Worm (Caenorhabditis elegans): ENCODE results near the gene sqv-3.

The sqv-3 gene

ce11 chrIII:9730407-9730806 lies 49.7 kb downstream of the sqv-3 start:
- TF ChIP-seq fkh-10 (GFP tag; optimal IDR thresholded peaks at IDR 0.05) (no peak), efl-1 (optimal IDR thresholded peaks at IDR 0.05) (no peak), efl-1 (GFP tag; optimal IDR thresholded peaks at IDR 0.05 in 1 of 2) (peak in 1 of 2 experiments; percentile 42), dsc-1 (tag; optimal IDR thresholded peaks at IDR 0.05) (peak; percentile 53)

Measured in whole organism, L1 larva.